Worm (Caenorhabditis elegans) whole organism, midembryonic: ENCODE results near the gene sel-9.

ENCODE experiments used
- T22C8.4 ChIP-seq: fragments of 200-800 bp; sonication (Bioruptor generic); IDR thresholded peaks from 2 replicates; pipeline ENCODE4 v1.3.6; 2022; ENCODE audit warnings: missing genetic modification characterization, missing compliant biosample characterization
- flt-1 ChIP-seq: fragments of 200-800 bp; sonication (Bioruptor generic); IDR thresholded peaks from 2 replicates; pipeline ENCODE4 v1.3.6; 2022; ENCODE audit warnings: missing genetic modification characterization, missing compliant biosample characterization
- klf-2 ChIP-seq: fragments of 200-800 bp; sonication (Bioruptor generic); conservative IDR thresholded peaks from 2 replicates; pipeline ENCODE4 v1.3.6; 2022; ENCODE audit warnings: missing genetic modification reagents, missing genetic modification characterization, missing compliant biosample characterization
- ztf-29 ChIP-seq: fragments of 200-800 bp; sonication (Bioruptor generic); IDR thresholded peaks from 2 replicates; pipeline ENCODE4 v1.3.6; 2022; ENCODE audit warnings: missing genetic modification reagents, missing genetic modification characterization, missing compliant biosample characterization

- TF ChIP-seq flt-1 = no peak
- TF ChIP-seq T22C8.4 (GFP tag; lab: Robert Waterston, UW) = no peak
- TF ChIP-seq ztf-29 = no peak
- TF ChIP-seq klf-2 = no peak
Observed at ce11 chrV:8254973-8255372, 47.4 kb downstream of the sel-9 start.
